Worm (Caenorhabditis elegans) whole organism, early embryonic: ENCODE data around the gene C16C10.9.

Experiments
- B0310.2 ChIP-seq: sonication (generic microtip); optimal IDR thresholded peaks from 2 replicates; lab custom pipeline; 2016; ENCODE audit warnings: mild to moderate bottlenecking, missing genetic modification characterization, missing compliant biosample characterization
- F13C5.2 ChIP-seq: sonication (generic microtip); optimal IDR thresholded peaks from 2 replicates; lab custom pipeline; 2017; ENCODE audit warnings: mild to moderate bottlenecking, missing genetic modification characterization, inconsistent platforms, missing compliant biosample characterization
- aly-1 ChIP-seq: sonication (generic microtip); optimal IDR thresholded peaks from 2 replicates; lab custom pipeline; 2016; ENCODE audit warnings: missing genetic modification characterization, missing compliant biosample characterization
- ama-1 ChIP-seq: fragments of 150-350 bp; optimal IDR thresholded peaks from 2 replicates; lab custom pipeline; 2014
- ceh-13 ChIP-seq: fragments of 200-800 bp; sonication (Bioruptor generic); optimal IDR thresholded peaks from 2 replicates; lab custom pipeline; 2018; ENCODE audit warnings: mild to moderate bottlenecking, missing genetic modification characterization, missing compliant biosample characterization
- ceh-36 ChIP-seq: sonication (generic microtip); optimal IDR thresholded peaks from 2 replicates; lab custom pipeline; 2016; ENCODE audit warnings: missing genetic modification characterization, inconsistent platforms, missing compliant biosample characterization
- ets-7 ChIP-seq: sonication (generic microtip); optimal IDR thresholded peaks from 2 replicates; lab custom pipeline; 2016; ENCODE audit warnings: missing genotype, missing genetic modification characterization, missing compliant biosample characterization
- flt-1 ChIP-seq: fragments of 200-800 bp; sonication (Bioruptor generic); IDR thresholded peaks from 2 replicates; pipeline ENCODE4 v1.3.6; 2022; ENCODE audit warnings: missing genetic modification characterization, missing compliant biosample characterization
- hmbx-1 ChIP-seq: sonication (generic microtip); optimal IDR thresholded peaks from 2 replicates; lab custom pipeline; 2016; ENCODE audit warnings: mild to moderate bottlenecking, missing genetic modification characterization, missing compliant biosample characterization
- hmg-4 ChIP-seq: fragments of 200-800 bp; sonication (Bioruptor generic); optimal IDR thresholded peaks from 2 replicates; lab custom pipeline; 2018; ENCODE audit warnings: mild to moderate bottlenecking, missing genetic modification characterization, missing compliant biosample characterization
- hnd-1 ChIP-seq: sonication (generic microtip); optimal IDR thresholded peaks from 2 replicates; lab custom pipeline; 2016; ENCODE audit warnings: missing genetic modification characterization, missing compliant biosample characterization
- pes-1 ChIP-seq: fragments of 200-800 bp; sonication (Bioruptor generic); IDR thresholded peaks from 2 replicates; pipeline ENCODE4 v1.3.6; 2022; ENCODE audit warnings: missing genetic modification reagents, missing genetic modification characterization, missing compliant biosample characterization
- scrt-1 ChIP-seq: fragments of 200-800 bp; sonication (Bioruptor generic); IDR thresholded peaks from 2 replicates; pipeline ENCODE4 v1.3.6; 2022; ENCODE audit warnings: missing genetic modification characterization, missing compliant biosample characterization
- sea-1 ChIP-seq: fragments of 200-800 bp; sonication (Bioruptor generic); conservative IDR thresholded peaks from 2 replicates; pipeline ENCODE4 v1.3.6; 2022; ENCODE audit warnings: missing genetic modification characterization, missing compliant biosample characterization
- tbx-11 ChIP-seq: fragments of 200-800 bp; sonication (Bioruptor generic); IDR thresholded peaks from 2 replicates; pipeline ENCODE4 v1.3.6; 2022; ENCODE audit warnings: missing genetic modification characterization, missing compliant biosample characterization
- tbx-37 ChIP-seq: fragments of 200-800 bp; sonication (Bioruptor generic); conservative IDR thresholded peaks from 2 replicates; pipeline ENCODE4 v1.3.6; 2022; ENCODE audit warnings: missing genetic modification reagents, missing genetic modification characterization, missing compliant biosample characterization
- tra-4 ChIP-seq: sonication (generic microtip); optimal IDR thresholded peaks from 2 replicates; lab custom pipeline; 2017; ENCODE audit warnings: missing genetic modification characterization, missing compliant biosample characterization

The C16C10.9 gene

ce11 chrIII:4186751-4187309 lies 29.6 kb upstream of the C16C10.9 start, which contains the start of gene lars-1:
Gene lars-1, minus strand, starts transcription at chrIII:4186801.
- TF ChIP-seq scrt-1: no peak
- no peak for TF ChIP-seq F13C5.2 (tag; lab: Kevin White, UChicago)
- TF ChIP-seq aly-1 (tag; lab: Kevin White, UChicago): no peak
- TF ChIP-seq tra-4 (tag; lab: Kevin White, UChicago): no peak
- no peak for TF ChIP-seq ceh-13 (GFP tag; lab: Kevin White, UChicago)
- no peak for TF ChIP-seq hmg-4 (GFP tag; lab: Kevin White, UChicago)
- no peak for TF ChIP-seq tbx-37
- no peak for TF ChIP-seq ceh-36
- TF ChIP-seq pes-1: no peak
- TF ChIP-seq flt-1 (GFP tag; lab: Robert Waterston, UW): no peak
- TF ChIP-seq ets-7 (tag; lab: Kevin White, UChicago): no peak

ce11 chrIII:4181338-4181737 lies 24.1 kb upstream of the C16C10.9 start, which contains the start of gene C16C10.1:
Gene C16C10.1, minus strand, starts transcription at chrIII:4181438.
- TF ChIP-seq tbx-11 (GFP tag; lab: Robert Waterston, UW) (no peak), B0310.2 (tag; lab: Kevin White, UChicago) (no peak), hnd-1 (tag; lab: Kevin White, UChicago) (no peak), hmbx-1 (no peak), hmg-4 (GFP tag; lab: Kevin White, UChicago) (no peak), scrt-1 (no peak), aly-1 (tag; lab: Kevin White, UChicago) (no peak)

- TF ChIP-seq aly-1 (tag; lab: Kevin White, UChicago): no peak
- no peak for TF ChIP-seq F13C5.2 (tag; lab: Kevin White, UChicago)
- no peak for TF ChIP-seq pes-1
- TF ChIP-seq tra-4 (tag; lab: Kevin White, UChicago): no peak
- no peak for TF ChIP-seq hmbx-1
- no peak for TF ChIP-seq flt-1 (GFP tag; lab: Robert Waterston, UW)
- no peak for TF ChIP-seq ceh-36
- no peak for TF ChIP-seq ets-7 (tag; lab: Kevin White, UChicago)
- TF ChIP-seq ama-1 (lab: Kevin White, UChicago): no peak
- TF ChIP-seq hnd-1 (tag; lab: Kevin White, UChicago): no peak
Observed at ce11 chrIII:4178564-4178963, 21.4 kb upstream of the C16C10.9 start, which contains the start of gene C16C10.2. Gene C16C10.2, minus strand, starts transcription at chrIII:4178664.

- TF ChIP-seq tbx-37 (no peak), pes-1 (no peak), flt-1 (GFP tag; lab: Robert Waterston, UW) (no peak), ama-1 (lab: Kevin White, UChicago) (no peak)
Observed at ce11 chrIII:4176109-4176596, 19.0 kb upstream of the C16C10.9 start, which contains the start of the genes hrde-1 and C16C10.13. Gene hrde-1, minus strand, starts transcription at chrIII:4176159. Gene C16C10.13, plus strand, starts transcription at chrIII:4176440.

- TF ChIP-seq aly-1 (tag; lab: Kevin White, UChicago) (no peak), tbx-11 (GFP tag; lab: Robert Waterston, UW) (no peak), tbx-37 (no peak), hmbx-1 (no peak)
Observed at ce11 chrIII:4175489-4175888, 18.3 kb upstream of the C16C10.9 start.

- TF ChIP-seq ceh-36 (no peak), aly-1 (tag; lab: Kevin White, UChicago) (no peak), ceh-13 (GFP tag; lab: Kevin White, UChicago) (no peak), B0310.2 (tag; lab: Kevin White, UChicago) (no peak), hmbx-1 (no peak), ama-1 (lab: Kevin White, UChicago) (no peak), F13C5.2 (tag; lab: Kevin White, UChicago) (no peak), scrt-1 (no peak), tra-4 (tag; lab: Kevin White, UChicago) (no peak), sea-1 (GFP tag; lab: Robert Waterston, UW) (no peak), pes-1 (no peak)
Observed at ce11 chrIII:4172210-4172609, 15.0 kb upstream of the C16C10.9 start.

- peak; percentile 80 for TF ChIP-seq tra-4 (tag; lab: Kevin White, UChicago)
- TF ChIP-seq hnd-1 (tag; lab: Kevin White, UChicago): peak; percentile 80
- TF ChIP-seq pes-1: peak; percentile 91
- peak; percentile 97 for TF ChIP-seq hmg-4 (GFP tag; lab: Kevin White, UChicago)
- peak; percentile 82 for TF ChIP-seq B0310.2 (tag; lab: Kevin White, UChicago)
- TF ChIP-seq ama-1 (lab: Kevin White, UChicago): no peak
- peak; percentile 92 for TF ChIP-seq tbx-11 (GFP tag; lab: Robert Waterston, UW)
- TF ChIP-seq aly-1 (tag; lab: Kevin White, UChicago): peak; percentile 77
- peak; percentile 92 for TF ChIP-seq F13C5.2 (tag; lab: Kevin White, UChicago)
- peak; percentile 75 for TF ChIP-seq ets-7 (tag; lab: Kevin White, UChicago)
- TF ChIP-seq ceh-36: peak; percentile 93
- TF ChIP-seq ceh-13 (GFP tag; lab: Kevin White, UChicago): peak; percentile 93
- TF ChIP-seq hmbx-1: peak; percentile 61
- TF ChIP-seq scrt-1: peak; percentile 87
- TF ChIP-seq sea-1 (GFP tag; lab: Robert Waterston, UW): peak; percentile 93
- TF ChIP-seq flt-1 (GFP tag; lab: Robert Waterston, UW): peak; percentile 83
- TF ChIP-seq tbx-37: peak; percentile 82
Observed at ce11 chrIII:4170903-4171377, 13.7 kb upstream of the C16C10.9 start, which contains the start of the genes rnf-121 and C16C10.4. Gene rnf-121, minus strand, starts transcription at chrIII:4170953. Gene C16C10.4, plus strand, starts transcription at chrIII:4171336.

- TF ChIP-seq aly-1 (tag; lab: Kevin White, UChicago): no peak
- TF ChIP-seq ama-1 (lab: Kevin White, UChicago): no peak
- TF ChIP-seq B0310.2 (tag; lab: Kevin White, UChicago): no peak
- no peak for TF ChIP-seq ceh-13 (GFP tag; lab: Kevin White, UChicago)
- TF ChIP-seq tbx-37: no peak
- TF ChIP-seq hmbx-1: no peak
- TF ChIP-seq sea-1 (GFP tag; lab: Robert Waterston, UW): no peak
- TF ChIP-seq tbx-11 (GFP tag; lab: Robert Waterston, UW): no peak
- TF ChIP-seq hmg-4 (GFP tag; lab: Kevin White, UChicago): no peak
- TF ChIP-seq scrt-1: no peak
- TF ChIP-seq hnd-1 (tag; lab: Kevin White, UChicago): no peak
- TF ChIP-seq flt-1 (GFP tag; lab: Robert Waterston, UW): no peak
- no peak for TF ChIP-seq ets-7 (tag; lab: Kevin White, UChicago)
- no peak for TF ChIP-seq F13C5.2 (tag; lab: Kevin White, UChicago)
- TF ChIP-seq tra-4 (tag; lab: Kevin White, UChicago): no peak
- no peak for TF ChIP-seq ceh-36
Observed at ce11 chrIII:4168665-4169064, 11.5 kb upstream of the C16C10.9 start, which contains the start of gene ccdc-55. Gene ccdc-55, minus strand, starts transcription at chrIII:4168765.
